Fruit fly (Drosophila melanogaster) whole organism: ENCODE results near the gene CG43056.

Experiments
- CG8478 ChIP-seq: fragments of >200 bp; optimal IDR thresholded peaks from 2 replicates; lab custom pipeline; 2018; ENCODE audit warnings: inconsistent platforms
- Dll ChIP-seq: fragments of >200 bp; optimal IDR thresholded peaks from 2 replicates; lab custom pipeline; 2017
- EcR ChIP-seq, 2 experiments: fragments of >200 bp; optimal IDR thresholded peaks; 2 replicates each; lab custom pipeline; 2017; ENCODE audit warnings: missing biosample characterization in 2 of 2, missing genetic modification characterization in 2 of 2, missing genetic modification reagents in 2 of 2
- pan ChIP-seq: fragments of >200 bp; optimal IDR thresholded peaks from 2 replicates; lab custom pipeline; 2017
- psq ChIP-seq: fragments of >200 bp; optimal IDR thresholded peaks from 2 replicates; lab custom pipeline; 2017
- usp ChIP-seq: fragments of >200 bp; optimal IDR thresholded peaks from 2 replicates; lab custom pipeline; 2017; ENCODE audit warnings: missing biosample characterization, missing genetic modification characterization, mixed read lengths

The CG43056 gene

dm6 chr2L:4459543-4459942 lies 22.0 kb downstream of the CG43056 start, which contains the start of the genes mRpL27 and CG15435:
Gene mRpL27, minus strand, starts transcription at chr2L:4459638.
Gene CG15435, plus strand, starts transcription at chr2L:4459729.
- TF ChIP-seq pan (lab: Kevin White, UChicago): no peak
- TF ChIP-seq psq (lab: Kevin White, UChicago): no peak
- TF ChIP-seq Dll: no peak
- TF ChIP-seq usp (GFP tag; lab: Kevin White, UChicago): no peak
- no peak for TF ChIP-seq CG8478
- no peak for TF ChIP-seq EcR (GFP tag; optimal IDR thresholded peaks at IDR 0.05; lab: Kevin White, UChicago)

dm6 chr2L:4463323-4463722 lies 25.7 kb downstream of the CG43056 start, which contains the start of the genes CG15443 and Paris:
Gene CG15443, minus strand, starts transcription at chr2L:4463447.
Gene Paris, plus strand, starts transcription at chr2L:4463611.
- no peak for TF ChIP-seq CG8478
- no peak for TF ChIP-seq Dll
- no peak for TF ChIP-seq usp (GFP tag; lab: Kevin White, UChicago)
- no peak for TF ChIP-seq pan (lab: Kevin White, UChicago)
- TF ChIP-seq psq (lab: Kevin White, UChicago): no peak
- TF ChIP-seq EcR (GFP tag; optimal IDR thresholded peaks at IDR 0.05; lab: Kevin White, UChicago): no peak

- TF ChIP-seq usp (GFP tag; lab: Kevin White, UChicago): no peak
- TF ChIP-seq CG8478: no peak
- no peak for TF ChIP-seq Dll
- TF ChIP-seq pan (lab: Kevin White, UChicago): no peak
- no peak for TF ChIP-seq psq (lab: Kevin White, UChicago)
- no peak for TF ChIP-seq EcR (GFP tag; optimal IDR thresholded peaks at IDR 0.05; lab: Kevin White, UChicago)
These were observed 27.4 kb downstream of the CG43056 start, which contains the start of gene FIG4 for dm6 chr2L:4464946-4465345. Gene FIG4, plus strand, starts transcription at chr2L:4465174.

- no peak for TF ChIP-seq EcR (GFP tag; optimal IDR thresholded peaks at IDR 0.05; lab: Kevin White, UChicago)
- TF ChIP-seq Dll: no peak
- no peak for TF ChIP-seq pan (lab: Kevin White, UChicago)
- TF ChIP-seq usp (GFP tag; lab: Kevin White, UChicago): no peak
- TF ChIP-seq CG8478: no peak
- TF ChIP-seq psq (lab: Kevin White, UChicago): no peak
These were observed 37.8 kb downstream of the CG43056 start for dm6 chr2L:4475422-4475821.

- TF ChIP-seq EcR (GFP tag; optimal IDR thresholded peaks at IDR 0.05; lab: Kevin White, UChicago) (no peak), pan (lab: Kevin White, UChicago) (no peak), CG8478 (no peak), Dll (no peak), usp (GFP tag; lab: Kevin White, UChicago) (no peak), psq (lab: Kevin White, UChicago) (no peak)
These were observed 39.2 kb downstream of the CG43056 start, which contains the start of gene ine for dm6 chr2L:4476672-4477273. Gene ine, minus strand, starts transcription at chr2L:4477022.

- TF ChIP-seq Dll (no peak), usp (GFP tag; lab: Kevin White, UChicago) (no peak), psq (lab: Kevin White, UChicago) (no peak), EcR (GFP tag; optimal IDR thresholded peaks at IDR 0.05; lab: Kevin White, UChicago) (no peak), pan (lab: Kevin White, UChicago) (no peak), CG8478 (no peak)
These were observed 40.4 kb downstream of the CG43056 start for dm6 chr2L:4477978-4478377.
